Fruit fly (Drosophila melanogaster): ENCODE results near the gene CG14005.

DNA sequence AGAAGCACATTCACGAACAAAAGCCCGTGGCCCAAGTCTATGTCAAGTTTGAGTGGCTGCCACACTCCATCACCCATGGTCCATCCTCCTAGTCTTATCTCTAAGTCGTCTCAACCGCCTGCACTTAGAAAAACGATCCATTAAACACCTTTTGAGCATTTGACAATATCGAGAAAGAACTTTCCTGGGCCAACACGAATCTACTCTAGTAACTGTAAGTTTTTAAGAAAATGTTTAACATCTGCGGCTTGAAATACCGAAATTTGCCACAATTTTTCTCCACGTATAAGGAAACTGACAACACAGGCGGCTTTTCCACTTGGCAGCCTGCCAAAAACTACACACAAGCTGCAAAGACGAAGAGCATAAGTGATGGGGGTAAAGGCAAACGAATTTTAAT lies 6.6 kb downstream of the CG14005 start:
- TF ChIP-seq CG8478 (optimal IDR thresholded peaks at IDR 0.05) (no peak), EcR (GFP tag; optimal IDR thresholded peaks at IDR 0.05) (no peak), psq (optimal IDR thresholded peaks at IDR 0.05) (no peak), usp (GFP tag; optimal IDR thresholded peaks at IDR 0.05) (no peak), Dll (optimal IDR thresholded peaks at IDR 0.05) (no peak)
